Worm (Caenorhabditis elegans): ENCODE data around the gene rpl-15.

The rpl-15 gene

DNA sequence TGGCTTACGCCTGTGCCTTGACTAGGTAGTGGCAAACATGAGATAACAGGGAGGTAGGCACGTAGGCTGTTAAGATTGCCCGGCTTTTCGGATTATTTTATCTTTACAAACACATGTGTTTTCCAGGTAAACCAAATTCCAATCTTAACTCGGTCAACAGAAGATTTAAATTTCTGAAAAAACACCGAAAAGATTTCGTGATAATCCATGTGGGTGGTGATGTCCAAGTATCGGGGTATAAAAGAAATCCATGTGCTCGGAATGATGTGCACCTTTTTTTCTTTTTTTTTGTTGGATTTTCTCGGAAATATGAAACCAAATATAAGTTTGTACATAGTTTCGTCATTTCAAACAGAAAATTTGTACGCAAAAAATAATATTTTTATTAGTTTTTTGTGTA is 10.9 kb downstream of the rpl-15 start:
- TF ChIP-seq nhr-20 (tag; optimal IDR thresholded peaks at IDR 0.05) (no peak), nhr-71 (tag; optimal IDR thresholded peaks at IDR 0.05) (peak; percentile 29), pax-3 (tag; optimal IDR thresholded peaks at IDR 0.05) (peak; percentile 27), dsc-1 (tag; optimal IDR thresholded peaks at IDR 0.05) (peak; percentile 87), nhr-47 (tag; optimal IDR thresholded peaks at IDR 0.05) (peak; percentile 28), sox-4 (tag; optimal IDR thresholded peaks at IDR 0.05) (peak; percentile 62), mdl-1 (tag; optimal IDR thresholded peaks at IDR 0.05) (no peak)

DNA sequence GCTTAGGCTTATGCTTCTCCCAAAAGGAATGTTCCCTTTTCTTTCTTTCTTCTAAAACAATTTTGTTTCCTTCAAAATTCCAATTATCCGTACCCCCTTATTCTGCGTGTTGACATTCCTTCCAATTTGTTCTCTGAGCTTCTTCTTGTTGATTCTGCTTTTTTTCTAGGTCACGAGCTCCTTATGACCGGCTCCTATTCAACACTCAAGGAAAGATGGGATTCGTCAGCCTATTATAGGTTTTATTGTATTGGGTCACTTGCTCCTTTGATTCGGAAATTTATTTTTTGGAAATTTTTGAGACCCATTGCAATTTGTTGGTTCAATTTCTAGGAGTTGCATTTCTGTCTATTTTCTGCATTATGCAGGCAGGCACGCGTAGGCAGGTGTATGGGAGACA is 15.2 kb downstream of the rpl-15 start:
- peak; percentile 33 for TF ChIP-seq dsc-1 (tag; optimal IDR thresholded peaks at IDR 0.05)
- peak; percentile 59 for TF ChIP-seq pax-3 (tag; optimal IDR thresholded peaks at IDR 0.05)
- no peak for TF ChIP-seq zip-4 (GFP tag; optimal IDR thresholded peaks at IDR 0.05)
- TF ChIP-seq lin-14 (GFP tag; optimal IDR thresholded peaks at IDR 0.05) = peak; percentile 18

DNA sequence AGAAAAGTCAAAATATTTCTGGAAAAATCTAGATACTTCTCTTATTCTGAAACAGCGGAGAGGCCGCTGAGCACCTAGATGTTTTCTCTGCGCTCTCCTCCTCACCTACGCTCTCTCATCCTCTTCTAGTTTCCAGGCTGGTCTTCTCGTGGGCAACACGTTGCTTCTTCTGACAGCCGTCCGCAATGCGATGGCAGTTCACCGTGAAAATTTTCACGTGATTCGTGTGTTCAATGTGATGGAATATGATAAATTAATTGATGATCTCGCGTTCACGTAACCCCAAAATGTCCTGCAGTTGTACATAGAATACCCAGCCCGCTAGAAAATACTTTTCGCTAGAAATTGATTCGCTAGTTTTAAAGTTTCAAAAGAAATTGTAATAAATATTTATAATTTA is 20.8 kb downstream of the rpl-15 start:
- TF ChIP-seq ceh-63 (GFP tag; optimal IDR thresholded peaks at IDR 0.05) (no peak), snu-23 (GFP tag; optimal IDR thresholded peaks at IDR 0.05) (no peak), jun-1 (tag; optimal IDR thresholded peaks at IDR 0.05) (no peak), nhr-77 (tag; optimal IDR thresholded peaks at IDR 0.05) (no peak), dpl-1 (GFP tag; optimal IDR thresholded peaks at IDR 0.05) (no peak), unc-98 (GFP tag; IDR thresholded peaks at IDR 0.05) (no peak), zip-4 (GFP tag; optimal IDR thresholded peaks at IDR 0.05) (no peak)

DNA sequence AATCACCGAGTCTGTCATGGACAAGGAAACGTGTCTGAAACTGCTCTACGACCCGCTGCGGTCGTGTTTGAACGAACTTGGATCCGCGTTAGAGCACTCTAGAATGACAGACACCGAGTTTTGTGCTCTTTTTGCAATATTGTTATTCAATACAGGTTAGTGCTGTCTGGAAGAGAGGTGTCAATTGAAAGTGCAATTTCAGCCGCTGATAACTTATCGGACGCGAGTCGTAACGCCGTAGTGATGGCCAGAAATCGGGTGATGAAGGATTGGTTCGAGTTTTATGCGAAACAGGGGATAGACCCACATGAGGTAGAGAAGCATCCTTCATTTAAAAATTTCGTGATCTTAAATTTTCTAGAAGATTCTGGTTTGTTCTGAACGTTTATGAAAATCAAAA is 22.5 kb downstream of the rpl-15 start:
- no peak for TF ChIP-seq fos-1 (tag; optimal IDR thresholded peaks at IDR 0.05)
- TF ChIP-seq nhr-85 (tag) = peak; percentile 29

DNA sequence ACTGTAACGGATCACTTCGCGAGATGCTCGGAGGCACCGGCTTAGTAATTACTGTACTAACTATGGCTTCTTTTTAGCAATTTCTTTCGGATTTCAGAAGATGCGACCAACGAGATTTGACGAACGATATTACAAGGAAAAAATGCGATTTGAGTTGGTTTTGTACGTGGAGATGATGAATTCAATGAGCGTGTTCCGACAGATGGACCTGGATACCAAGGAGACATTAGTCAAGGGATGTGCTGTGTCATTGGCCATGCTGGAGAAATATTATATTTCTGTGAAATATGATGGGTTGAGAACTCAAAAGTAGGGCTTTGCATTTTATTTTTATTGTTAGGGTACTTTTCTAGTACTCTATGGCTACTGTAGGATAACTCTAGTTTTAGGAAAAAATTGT is 23.8 kb downstream of the rpl-15 start:
- no peak for TF ChIP-seq unc-86 (tag; optimal IDR thresholded peaks at IDR 0.05)
- no peak for TF ChIP-seq irx-1 (tag; optimal IDR thresholded peaks at IDR 0.05)
- no peak for TF ChIP-seq ztf-11 (tag; optimal IDR thresholded peaks at IDR 0.05)
- TF ChIP-seq fkh-8 (tag; optimal IDR thresholded peaks at IDR 0.05) = no peak
- no peak for TF ChIP-seq fkh-10 (GFP tag; optimal IDR thresholded peaks at IDR 0.05)
- no peak for TF ChIP-seq nhr-71 (tag; optimal IDR thresholded peaks at IDR 0.05)
- no peak for TF ChIP-seq nhr-237 (tag; optimal IDR thresholded peaks at IDR 0.05)
- TF ChIP-seq ets-5 (GFP tag; IDR thresholded peaks at IDR 0.05) = no peak
- TF ChIP-seq C34B4.2 (tag; optimal IDR thresholded peaks at IDR 0.05) = no peak
- TF ChIP-seq dsc-1 (tag; optimal IDR thresholded peaks at IDR 0.05) = no peak
- TF ChIP-seq xbp-1 (tag; optimal IDR thresholded peaks at IDR 0.05) = no peak
- no peak for TF ChIP-seq ceh-63 (GFP tag; optimal IDR thresholded peaks at IDR 0.05)
- no peak for TF ChIP-seq sox-4 (tag; optimal IDR thresholded peaks at IDR 0.05)

DNA sequence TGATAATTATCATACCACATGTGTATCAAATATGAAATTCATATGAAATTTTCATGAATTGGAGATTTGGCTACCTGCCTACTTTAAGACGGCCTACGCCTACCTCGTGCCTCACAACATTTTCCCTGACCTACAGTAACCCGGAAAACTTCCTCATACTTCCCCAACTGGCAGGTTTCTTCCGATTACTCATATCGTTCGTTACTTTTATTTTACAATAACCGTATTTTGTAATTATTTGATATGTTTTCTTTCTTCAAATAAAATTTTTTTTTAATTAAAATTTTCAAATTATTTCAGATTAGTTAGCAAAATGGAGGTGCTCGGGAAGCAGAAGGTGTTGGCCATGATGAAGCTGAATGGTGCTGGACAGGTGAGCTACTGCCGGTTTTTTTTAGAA is 27.1 kb downstream of the rpl-15 start, which contains the start of gene nhr-76:
Gene nhr-76 (plus strand): TSS at position 301 of the 400 bp plus-strand sequence.
- TF ChIP-seq fos-1 (tag; optimal IDR thresholded peaks at IDR 0.05) (no peak), nhr-77 (tag; optimal IDR thresholded peaks at IDR 0.05) (no peak), vab-15 (tag; optimal IDR thresholded peaks at IDR 0.05) (no peak), hpl-2 (GFP tag; optimal IDR thresholded peaks at IDR 0.05) (no peak), lin-13 (GFP tag; optimal IDR thresholded peaks at IDR 0.05) (no peak), egl-13 (tag; optimal IDR thresholded peaks at IDR 0.05) (no peak), rnt-1 (tag; optimal IDR thresholded peaks at IDR 0.05) (no peak)

Data from whole organism, L1 larva.